Worm (Caenorhabditis elegans) whole organism, mixed stage, embryonic: ENCODE measurements around the gene Y55F3BR.11.
A peak's percentile ranks its signal among the peaks of the same experiment; 100 is the strongest.

Source experiments
- M03D4.4 ChIP-seq: sonication (generic microtip); optimal IDR thresholded peaks from 2 replicates; lab custom pipeline; 2017; ENCODE audit warnings: mild to moderate bottlenecking, missing genetic modification characterization, missing compliant biosample characterization
- bed-3 ChIP-seq: fragments of 200-800 bp; sonication (Bioruptor generic); optimal IDR thresholded peaks from 3 replicates; lab custom pipeline; 2018; ENCODE audit warnings: mild to moderate bottlenecking, missing genetic modification characterization, moderate library complexity, missing compliant biosample characterization
- blmp-1 ChIP-seq: fragments of 150-350 bp; optimal IDR thresholded peaks from 2 replicates; lab custom pipeline; 2014; ENCODE audit warnings: missing biosample characterization, missing genetic modification characterization
- ceh-39 ChIP-seq: fragments of 150-350 bp; optimal IDR thresholded peaks from 2 replicates; lab custom pipeline; 2014; ENCODE audit warnings: missing biosample characterization, missing genetic modification characterization
- ceh-43 ChIP-seq: fragments of 200-800 bp; sonication (Bioruptor generic); optimal IDR thresholded peaks from 2 replicates; lab custom pipeline; 2018; ENCODE audit warnings: mild to moderate bottlenecking, missing genetic modification characterization, moderate library complexity, missing compliant biosample characterization
- ceh-83 ChIP-seq: fragments of 200-800 bp; sonication (Bioruptor generic); optimal IDR thresholded peaks from 2 replicates; lab custom pipeline; 2018; ENCODE audit warnings: mild to moderate bottlenecking, missing genetic modification characterization, missing compliant biosample characterization
- ces-1 ChIP-seq: fragments of 150-350 bp; optimal IDR thresholded peaks from 2 replicates; lab custom pipeline; 2014; ENCODE audit warnings: missing biosample characterization, missing genetic modification reagents, missing genetic modification characterization
- cnd-1 ChIP-seq: fragments of 200-800 bp; sonication (Bioruptor generic); optimal IDR thresholded peaks from 2 replicates; lab custom pipeline; 2018; ENCODE audit warnings: mild to moderate bottlenecking, missing genetic modification characterization, missing compliant biosample characterization
- drap-1 ChIP-seq: fragments of 200-800 bp; sonication (Bioruptor generic); optimal IDR thresholded peaks from 3 replicates; lab custom pipeline; 2018; ENCODE audit warnings: mild to moderate bottlenecking, missing genetic modification characterization, missing compliant biosample characterization
- elt-1 ChIP-seq: sonication (generic microtip); optimal IDR thresholded peaks from 2 replicates; lab custom pipeline; 2017; ENCODE audit warnings: missing genetic modification characterization, mild to moderate bottlenecking, missing compliant biosample characterization, antibody characterized with exemption, moderate library complexity, borderline replicate concordance; ENCODE audit not compliant: insufficient read depth
- elt-3 ChIP-seq: fragments of 150-350 bp; optimal IDR thresholded peaks from 2 replicates; lab custom pipeline; 2014; ENCODE audit warnings: missing biosample characterization, missing genetic modification characterization
- flh-1 ChIP-seq: fragments of 200-800 bp; sonication (Bioruptor generic); optimal IDR thresholded peaks from 2 replicates; lab custom pipeline; 2018; ENCODE audit warnings: mild to moderate bottlenecking, missing genetic modification characterization, moderate library complexity, missing compliant biosample characterization
- ham-2 ChIP-seq: fragments of 200-800 bp; sonication (Bioruptor generic); optimal IDR thresholded peaks from 2 replicates; lab custom pipeline; 2018; ENCODE audit warnings: mild to moderate bottlenecking, missing genetic modification characterization, missing compliant biosample characterization
- hlh-1 ChIP-seq: fragments of 150-350 bp; optimal IDR thresholded peaks from 2 replicates; lab custom pipeline; 2014; ENCODE audit warnings: missing biosample characterization, missing genetic modification reagents, missing genetic modification characterization
- lin-13 ChIP-seq: fragments of 150-350 bp; optimal IDR thresholded peaks from 2 replicates; lab custom pipeline; 2014; ENCODE audit warnings: missing biosample characterization, missing genetic modification characterization
- lin-32 ChIP-seq: fragments of 200-800 bp; sonication (Bioruptor generic); optimal IDR thresholded peaks from 2 replicates; lab custom pipeline; 2018; ENCODE audit warnings: mild to moderate bottlenecking, missing genetic modification characterization, missing compliant biosample characterization
- lsy-2 ChIP-seq: fragments of 150-350 bp; optimal IDR thresholded peaks from 2 replicates; lab custom pipeline; 2014; ENCODE audit warnings: missing biosample characterization, missing genetic modification characterization
- mab-5 ChIP-seq: fragments of 150-350 bp; optimal IDR thresholded peaks from 2 replicates; lab custom pipeline; 2014; ENCODE audit warnings: missing biosample characterization, missing genetic modification characterization
- mep-1 ChIP-seq: fragments of 150-350 bp; optimal IDR thresholded peaks from 2 replicates; lab custom pipeline; 2017; ENCODE audit warnings: missing biosample characterization, missing genetic modification reagents, missing genetic modification characterization, inconsistent platforms
- mls-2 ChIP-seq: sonication (generic microtip); optimal IDR thresholded peaks from 2 replicates; lab custom pipeline; 2016; ENCODE audit warnings: mild to moderate bottlenecking, missing genetic modification characterization, moderate library complexity, missing compliant biosample characterization
- nhr-12 ChIP-seq: fragments of 150-350 bp; optimal IDR thresholded peaks from 2 replicates; lab custom pipeline; 2014; ENCODE audit warnings: missing biosample characterization, missing genetic modification characterization
- nhr-2 ChIP-seq: fragments of 150-350 bp; optimal IDR thresholded peaks from 2 replicates; lab custom pipeline; 2014; ENCODE audit warnings: missing biosample characterization, missing genetic modification characterization
- nhr-237 ChIP-seq: fragments of 150-350 bp; optimal IDR thresholded peaks from 2 replicates; lab custom pipeline; 2014; ENCODE audit warnings: missing biosample characterization, missing genetic modification characterization
- nhr-28 ChIP-seq: fragments of 150-350 bp; optimal IDR thresholded peaks from 2 replicates; lab custom pipeline; 2014; ENCODE audit warnings: missing biosample characterization, missing genetic modification characterization
- nhr-76 ChIP-seq: sonication (generic microtip); optimal IDR thresholded peaks from 2 replicates; lab custom pipeline; 2017; ENCODE audit warnings: missing biosample characterization, missing genetic modification characterization
- pha-4 ChIP-seq: fragments of 150-350 bp; optimal IDR thresholded peaks from 2 replicates; lab custom pipeline; 2018; ENCODE audit warnings: missing biosample characterization, missing genetic modification reagents, missing genetic modification characterization
- sem-2 ChIP-seq: fragments of 200-800 bp; sonication (Bioruptor generic); optimal IDR thresholded peaks from 2 replicates; lab custom pipeline; 2018; ENCODE audit warnings: mild to moderate bottlenecking, missing genetic modification characterization, missing compliant biosample characterization
- snpc-4 ChIP-seq: fragments of 150-350 bp; optimal IDR thresholded peaks from 2 replicates; lab custom pipeline; 2014; ENCODE audit warnings: missing biosample characterization, missing genetic modification characterization
- sptf-1 ChIP-seq: sonication (generic microtip); optimal IDR thresholded peaks from 2 replicates; lab custom pipeline; 2017; ENCODE audit warnings: mild to moderate bottlenecking, missing genetic modification characterization, moderate library complexity, missing compliant biosample characterization
- tbx-8 ChIP-seq: fragments of 200-800 bp; sonication (Bioruptor generic); optimal IDR thresholded peaks from 2 replicates; lab custom pipeline; 2018; ENCODE audit warnings: mild to moderate bottlenecking, missing genetic modification characterization, moderate library complexity, missing compliant biosample characterization
- unc-120 ChIP-seq: sonication (generic microtip); optimal IDR thresholded peaks from 2 replicates; lab custom pipeline; 2017; ENCODE audit warnings: missing genetic modification characterization, missing compliant biosample characterization; ENCODE audit not compliant: poor library complexity, severe bottlenecking
- unc-39 ChIP-seq: fragments of 150-350 bp; optimal IDR thresholded peaks from 2 replicates; lab custom pipeline; 2014; ENCODE audit warnings: missing biosample characterization, missing genetic modification characterization
- unc-62 ChIP-seq: fragments of 150-350 bp; optimal IDR thresholded peaks from 2 replicates; lab custom pipeline; 2014; ENCODE audit warnings: missing biosample characterization, missing genetic modification reagents, missing genetic modification characterization
- zip-8 ChIP-seq: fragments of 150-350 bp; optimal IDR thresholded peaks from 2 replicates; lab custom pipeline; 2014; ENCODE audit warnings: missing biosample characterization, missing genetic modification characterization
- ztf-11 ChIP-seq: fragments of 150-350 bp; optimal IDR thresholded peaks from 2 replicates; lab custom pipeline; 2014; ENCODE audit warnings: missing biosample characterization, missing genetic modification characterization

Gene Y55F3BR.11

ce11 chrIV:828427-828826 lies 26.6 kb upstream of the Y55F3BR.11 start:
- TF ChIP-seq elt-1 (tag; lab: Kevin White, UChicago) = no peak
- TF ChIP-seq pha-4 (tag; lab: Kevin White, UChicago) = peak; percentile 55
- peak; percentile 19 for TF ChIP-seq lin-13
- no peak for TF ChIP-seq elt-3 (tag; lab: Kevin White, UChicago)
- TF ChIP-seq ceh-83 = no peak
- TF ChIP-seq unc-62 (GFP tag; lab: Kevin White, UChicago) = peak; percentile 12
- no peak for TF ChIP-seq cnd-1 (tag; lab: Kevin White, UChicago)
- no peak for TF ChIP-seq sem-2 (GFP tag; lab: Kevin White, UChicago)
- no peak for TF ChIP-seq nhr-2 (tag; lab: Kevin White, UChicago)
- no peak for TF ChIP-seq sptf-1 (tag; lab: Kevin White, UChicago)
- TF ChIP-seq drap-1 (GFP tag; lab: Kevin White, UChicago) = peak; percentile 9
- TF ChIP-seq snpc-4 (tag; lab: Kevin White, UChicago) = no peak
- peak; percentile 82 for TF ChIP-seq ces-1 (GFP tag; lab: Kevin White, UChicago)
- peak; percentile 48 for TF ChIP-seq ham-2 (GFP tag; lab: Kevin White, UChicago)
- TF ChIP-seq unc-120 (tag; lab: Kevin White, UChicago) = peak; percentile 10
- TF ChIP-seq ceh-43 (GFP tag; lab: Kevin White, UChicago) = no peak
- TF ChIP-seq tbx-8 (GFP tag; lab: Kevin White, UChicago) = no peak
- TF ChIP-seq blmp-1 (tag; lab: Kevin White, UChicago) = no peak
- peak; percentile 71 for TF ChIP-seq ceh-39 (tag; lab: Kevin White, UChicago)
- peak; percentile 65 for TF ChIP-seq mep-1
- no peak for TF ChIP-seq nhr-28 (tag; lab: Kevin White, UChicago)
- TF ChIP-seq zip-8 (tag; lab: Kevin White, UChicago) = no peak
- TF ChIP-seq nhr-237 (tag; lab: Kevin White, UChicago) = peak; percentile 11
- TF ChIP-seq mls-2 (tag; lab: Kevin White, UChicago) = no peak
- TF ChIP-seq lsy-2 = peak; percentile 65
- TF ChIP-seq M03D4.4 (tag; lab: Kevin White, UChicago) = no peak
- peak; percentile 33 for TF ChIP-seq hlh-1 (tag; lab: Kevin White, UChicago)
- no peak for TF ChIP-seq mab-5
- TF ChIP-seq nhr-76 (tag; lab: Kevin White, UChicago) = no peak
- TF ChIP-seq lin-32 (GFP tag; lab: Kevin White, UChicago) = no peak

- TF ChIP-seq drap-1 (GFP tag; lab: Kevin White, UChicago) (no peak), hlh-1 (tag; lab: Kevin White, UChicago) (no peak), nhr-2 (tag; lab: Kevin White, UChicago) (no peak), elt-1 (tag; lab: Kevin White, UChicago) (no peak), mab-5 (no peak), pha-4 (tag; lab: Kevin White, UChicago) (no peak), ceh-39 (tag; lab: Kevin White, UChicago) (no peak), sem-2 (GFP tag; lab: Kevin White, UChicago) (no peak), cnd-1 (tag; lab: Kevin White, UChicago) (no peak), elt-3 (tag; lab: Kevin White, UChicago) (no peak), unc-62 (GFP tag; lab: Kevin White, UChicago) (no peak), tbx-8 (GFP tag; lab: Kevin White, UChicago) (no peak), unc-39 (tag; lab: Kevin White, UChicago) (no peak), ceh-43 (GFP tag; lab: Kevin White, UChicago) (no peak), nhr-12 (tag; lab: Kevin White, UChicago) (no peak), M03D4.4 (tag; lab: Kevin White, UChicago) (no peak), bed-3 (GFP tag; lab: Kevin White, UChicago) (no peak)
Observed at ce11 chrIV:829107-829506, 25.9 kb upstream of the Y55F3BR.11 start.

ce11 chrIV:829691-830090 lies 25.3 kb upstream of the Y55F3BR.11 start:
- TF ChIP-seq lsy-2 (no peak), nhr-12 (tag; lab: Kevin White, UChicago) (no peak), flh-1 (GFP tag; lab: Kevin White, UChicago) (no peak), drap-1 (GFP tag; lab: Kevin White, UChicago) (no peak), ztf-11 (tag; lab: Kevin White, UChicago) (no peak), unc-62 (GFP tag; lab: Kevin White, UChicago) (no peak), nhr-28 (tag; lab: Kevin White, UChicago) (no peak), lin-13 (no peak), bed-3 (GFP tag; lab: Kevin White, UChicago) (no peak), snpc-4 (tag; lab: Kevin White, UChicago) (no peak), ceh-43 (GFP tag; lab: Kevin White, UChicago) (no peak), unc-39 (tag; lab: Kevin White, UChicago) (no peak), nhr-2 (tag; lab: Kevin White, UChicago) (no peak), hlh-1 (tag; lab: Kevin White, UChicago) (no peak), sem-2 (GFP tag; lab: Kevin White, UChicago) (no peak), mab-5 (no peak)
